Fruit fly (Drosophila melanogaster): ENCODE measurements around the gene Pi3K21B.

Pi3K21B gene

dm6 chr2L:249048-249825 is 48.4 kb upstream of the Pi3K21B start:
- TF ChIP-seq sage (GFP tag; optimal IDR thresholded peaks at IDR 0.05) (no peak), psq (GFP tag; optimal IDR thresholded peaks at IDR 0.05) (peak; percentile 55), woc (GFP tag; optimal IDR thresholded peaks at IDR 0.05) (peak; percentile 9), dl (GFP tag; optimal IDR thresholded peaks at IDR 0.05; ENCODE audit: insufficient read depth in 1 of 2, partially characterized antibody in 2 of 2) (peak; percentile 63 to 83), Dfd (GFP tag; optimal IDR thresholded peaks at IDR 0.05) (no peak), br (GFP tag; optimal IDR thresholded peaks at IDR 0.05) (peak; percentile 52), rgr (GFP tag; optimal IDR thresholded peaks at IDR 0.05) (no peak), ey (GFP tag; optimal IDR thresholded peaks at IDR 0.05) (peak; percentile 37), Hnf4 (GFP tag; optimal IDR thresholded peaks at IDR 0.05) (peak; percentile 27), Dif (GFP tag; optimal IDR thresholded peaks at IDR 0.05; ENCODE audit: partially characterized antibody) (peak; percentile 90), GATAd (GFP tag; optimal IDR thresholded peaks at IDR 0.05) (no peak), Jra (GFP tag; optimal IDR thresholded peaks at IDR 0.05) (peak; percentile 39), foxo (GFP tag; optimal IDR thresholded peaks at IDR 0.05) (peak in 1 of 2 experiments; percentile 49), fru (GFP tag; optimal IDR thresholded peaks at IDR 0.05) (peak; percentile 40), Vsx2 (GFP tag; optimal IDR thresholded peaks at IDR 0.05; ENCODE audit: partially characterized antibody) (no peak), HLH106 (tag; optimal IDR thresholded peaks at IDR 0.05) (no peak), dsf (GFP tag; optimal IDR thresholded peaks at IDR 0.05; ENCODE audit: borderline replicate concordance) (no peak), pan (optimal IDR thresholded peaks at IDR 0.05) (no peak), dmrt93B (GFP tag; optimal IDR thresholded peaks at IDR 0.05) (no peak)

DNA sequence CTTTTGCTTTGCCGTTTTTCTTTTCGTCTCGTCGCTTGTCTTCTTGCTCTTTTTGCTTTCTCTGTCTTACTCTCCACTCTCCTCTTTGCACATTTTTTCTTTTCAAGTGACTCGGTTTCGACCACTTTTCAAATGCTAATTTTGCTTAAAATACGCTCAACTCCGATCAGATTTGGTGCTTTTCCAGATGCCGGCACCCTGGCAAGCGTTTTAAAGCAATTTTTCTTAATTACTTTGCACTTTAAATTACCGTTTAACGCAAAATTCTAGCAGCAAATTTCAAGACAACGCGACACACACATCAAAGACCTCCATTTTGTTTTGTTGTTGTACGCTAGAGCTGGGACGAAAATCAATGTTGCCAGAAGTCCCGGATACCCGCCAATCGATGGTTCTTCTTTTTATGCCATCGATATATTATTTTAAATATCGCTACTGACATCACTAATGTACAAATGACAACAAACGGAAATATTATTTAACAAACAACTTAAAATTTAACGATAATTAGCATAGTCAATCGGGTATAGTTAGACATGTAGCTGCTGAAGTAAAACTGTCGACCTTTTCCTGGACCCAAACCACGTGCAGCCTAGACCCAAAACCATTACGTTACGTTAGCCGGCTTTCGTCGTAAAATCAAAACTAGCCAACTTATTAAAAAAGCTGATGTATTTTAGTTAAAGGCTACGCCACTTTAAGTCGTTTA is 47.0 kb upstream of the Pi3K21B start, which contains the start of gene kis:
kis (minus strand) TSS at position 317 of the 709 bp plus-strand sequence.
- no peak for TF ChIP-seq Hr78 (GFP tag; optimal IDR thresholded peaks at IDR 0.05)
- no peak for TF ChIP-seq Dif (GFP tag; optimal IDR thresholded peaks at IDR 0.05; ENCODE audit: partially characterized antibody)
- no peak for TF ChIP-seq Rel (GFP tag; optimal IDR thresholded peaks at IDR 0.05)
- peak; percentile 31 for TF ChIP-seq Rel (tag; optimal IDR thresholded peaks at IDR 0.05)
- peak; percentile 64 for TF ChIP-seq Jra (GFP tag; optimal IDR thresholded peaks at IDR 0.05)
- TF ChIP-seq psq (GFP tag; optimal IDR thresholded peaks at IDR 0.05), result peak; percentile 95
- peak in 1 of 2 experiments; percentile 48 for TF ChIP-seq foxo (GFP tag; optimal IDR thresholded peaks at IDR 0.05)
- TF ChIP-seq GATAd (GFP tag; optimal IDR thresholded peaks at IDR 0.05), result no peak
- no peak for TF ChIP-seq ey (GFP tag; optimal IDR thresholded peaks at IDR 0.05)
- TF ChIP-seq brk (GFP tag; optimal IDR thresholded peaks at IDR 0.05), result no peak
- TF ChIP-seq Myc (optimal IDR thresholded peaks at IDR 0.05), result peak; percentile 13
- no peak for TF ChIP-seq jim (GFP tag; optimal IDR thresholded peaks at IDR 0.05)
- no peak for TF ChIP-seq lola (GFP tag; optimal IDR thresholded peaks at IDR 0.05)
- TF ChIP-seq pan (optimal IDR thresholded peaks at IDR 0.05), result no peak
- no peak for TF ChIP-seq Mio (GFP tag; optimal IDR thresholded peaks at IDR 0.05)
- peak; percentile 11 for TF ChIP-seq woc (GFP tag; optimal IDR thresholded peaks at IDR 0.05)
- TF ChIP-seq br (GFP tag; optimal IDR thresholded peaks at IDR 0.05), result peak; percentile 41
- no peak for TF ChIP-seq CrebA (GFP tag; optimal IDR thresholded peaks at IDR 0.05; ENCODE audit: borderline replicate concordance)
- TF ChIP-seq Dfd (GFP tag; optimal IDR thresholded peaks at IDR 0.05), result no peak
- TF ChIP-seq N (GFP tag; optimal IDR thresholded peaks at IDR 0.05), result no peak
- TF ChIP-seq h (GFP tag; optimal IDR thresholded peaks at IDR 0.05), result peak; percentile 69
- TF ChIP-seq Hr83 (GFP tag; optimal IDR thresholded peaks at IDR 0.05; ENCODE audit: poor library complexity, severe bottlenecking), result peak; percentile 33
- TF ChIP-seq fru (GFP tag; optimal IDR thresholded peaks at IDR 0.05), result no peak
- TF ChIP-seq Abd-B (GFP tag; optimal IDR thresholded peaks at IDR 0.05), result no peak
- no peak for TF ChIP-seq sv (GFP tag; optimal IDR thresholded peaks at IDR 0.05)
- no peak for TF ChIP-seq sage (GFP tag; optimal IDR thresholded peaks at IDR 0.05)
- TF ChIP-seq dl (GFP tag; optimal IDR thresholded peaks at IDR 0.05; ENCODE audit: insufficient read depth in 1 of 2, partially characterized antibody in 2 of 2), result no peak
- TF ChIP-seq Sp1 (GFP tag; optimal IDR thresholded peaks at IDR 0.05), result peak; percentile 55
- TF ChIP-seq dsf (GFP tag; optimal IDR thresholded peaks at IDR 0.05; ENCODE audit: borderline replicate concordance), result no peak
- TF ChIP-seq HLH106 (tag; optimal IDR thresholded peaks at IDR 0.05), result peak; percentile 34
- TF ChIP-seq rgr (GFP tag; optimal IDR thresholded peaks at IDR 0.05), result peak; percentile 21
- TF ChIP-seq Hnf4 (GFP tag; optimal IDR thresholded peaks at IDR 0.05), result no peak
- TF ChIP-seq dmrt93B (GFP tag; optimal IDR thresholded peaks at IDR 0.05), result no peak
- TF ChIP-seq usp (GFP tag; optimal IDR thresholded peaks at IDR 0.05), result no peak
- TF ChIP-seq OdsH (GFP tag; optimal IDR thresholded peaks at IDR 0.05), result peak; percentile 5
- TF ChIP-seq CG9705 (GFP tag; optimal IDR thresholded peaks at IDR 0.05), result peak; percentile 20
- TF ChIP-seq Vsx2 (GFP tag; optimal IDR thresholded peaks at IDR 0.05; ENCODE audit: partially characterized antibody), result no peak
- no peak for TF ChIP-seq CG32264 (GFP tag; optimal IDR thresholded peaks at IDR 0.05)
- no peak for TF ChIP-seq tai (GFP tag; optimal IDR thresholded peaks at IDR 0.05)
